Fruit fly (Drosophila melanogaster) whole organism, prepupa: ENCODE data around the gene Tmhs.

Source experiments
- CG11902 ChIP-seq: fragments of 200-800 bp; sonication (Bioruptor generic); optimal IDR thresholded peaks from 3 replicates; lab custom pipeline; 2016; ENCODE audit warnings: missing biosample characterization, missing genetic modification characterization
- CG32006 ChIP-seq: fragments of 200-800 bp; sonication (Bioruptor generic); optimal IDR thresholded peaks from 3 replicates; lab custom pipeline; 2017; ENCODE audit warnings: missing biosample characterization, mild to moderate bottlenecking, missing genetic modification characterization
- CG3919 ChIP-seq: fragments of 200-800 bp; sonication (Bioruptor generic); optimal IDR thresholded peaks from 3 replicates; lab custom pipeline; 2016; ENCODE audit warnings: missing biosample characterization, missing genetic modification characterization
- CG6854 ChIP-seq: fragments of 200-800 bp; sonication (Bioruptor generic); optimal IDR thresholded peaks from 2 replicates; lab custom pipeline; 2017; ENCODE audit warnings: missing biosample characterization, mild to moderate bottlenecking, missing genetic modification characterization
- Eip75B ChIP-seq: fragments of 200-800 bp; sonication (Bioruptor generic); optimal IDR thresholded peaks from 3 replicates; lab custom pipeline; 2016; ENCODE audit warnings: missing biosample characterization, missing genetic modification characterization
- Gug ChIP-seq: fragments of 200-800 bp; sonication (Bioruptor generic); IDR thresholded peaks from 2 replicates; pipeline ENCODE4 v1.3.6; 2022; ENCODE audit warnings: missing biosample characterization, missing genetic modification characterization
- Hr4 ChIP-seq: fragments of 200-800 bp; sonication (Bioruptor generic); optimal IDR thresholded peaks from 3 replicates; lab custom pipeline; 2016; ENCODE audit warnings: missing biosample characterization, missing genetic modification characterization
- Lpt ChIP-seq: fragments of 200-800 bp; sonication (Bioruptor generic); optimal IDR thresholded peaks from 3 replicates; lab custom pipeline; 2016; ENCODE audit warnings: missing biosample characterization, missing genetic modification characterization
- Met ChIP-seq: fragments of 200-800 bp; sonication (Bioruptor generic); optimal IDR thresholded peaks from 3 replicates; lab custom pipeline; 2016; ENCODE audit warnings: missing biosample characterization, missing genetic modification characterization
- OdsH ChIP-seq: fragments of 200-800 bp; sonication (Bioruptor generic); optimal IDR thresholded peaks from 3 replicates; lab custom pipeline; 2016; ENCODE audit warnings: missing biosample characterization, missing genetic modification characterization
- Sox15 ChIP-seq: fragments of 200-800 bp; sonication (Bioruptor generic); optimal IDR thresholded peaks from 3 replicates; lab custom pipeline; 2016; ENCODE audit warnings: missing biosample characterization, missing genetic modification characterization
- lz ChIP-seq: fragments of 200-800 bp; sonication (Bioruptor generic); optimal IDR thresholded peaks from 3 replicates; lab custom pipeline; 2016; ENCODE audit warnings: missing biosample characterization, missing genetic modification characterization
- salr ChIP-seq, 2 experiments: fragments of 200-800 bp; sonication (Bioruptor generic); optimal IDR thresholded peaks; 3 replicates each; lab custom pipeline; 2016 to 2018; ENCODE audit warnings: missing biosample characterization in 2 of 2, missing genetic modification characterization in 2 of 2, mild to moderate bottlenecking in 1 of 2
- spab ChIP-seq: fragments of 200-800 bp; sonication (Bioruptor generic); optimal IDR thresholded peaks from 2 replicates; lab custom pipeline; 2017; ENCODE audit warnings: missing biosample characterization, mild to moderate bottlenecking, missing genetic modification characterization, missing genetic modification reagents

DNA sequence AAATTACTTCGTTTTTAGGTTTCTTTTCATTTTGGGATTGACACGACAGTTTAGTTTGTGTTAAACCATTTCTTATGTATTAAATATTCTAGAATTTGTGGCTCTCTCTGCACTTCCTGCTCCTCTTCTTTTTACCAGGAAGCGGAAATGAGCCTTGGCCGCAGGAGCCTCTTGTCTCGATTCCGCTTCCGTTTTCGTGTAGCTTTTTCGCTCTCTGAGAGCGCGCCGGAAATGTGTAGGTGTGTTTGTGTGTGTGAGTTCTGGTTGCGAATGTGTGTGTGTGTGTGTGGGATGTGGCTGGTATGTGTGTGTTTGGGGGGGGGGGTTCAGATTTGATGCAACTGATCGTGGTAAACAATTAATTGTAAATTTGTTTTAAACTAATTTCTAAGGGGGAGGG is 25.9 kb upstream of the Tmhs start:
- TF ChIP-seq Lpt (GFP tag; lab: Kevin White, UChicago) (no peak), lz (GFP tag; lab: Kevin White, UChicago) (no peak), Sox15 (GFP tag; lab: Kevin White, UChicago) (no peak), spab (GFP tag; lab: Kevin White, UChicago) (peak; percentile 37), CG11902 (GFP tag; lab: Kevin White, UChicago) (no peak), Hr4 (no peak), CG6854 (GFP tag; lab: Kevin White, UChicago) (peak; percentile 81), salr (GFP tag; optimal IDR thresholded peaks at IDR 0.05; lab: Kevin White, UChicago) (no peak), Eip75B (GFP tag; lab: Kevin White, UChicago) (peak; percentile 13), OdsH (no peak), Met (GFP tag; lab: Kevin White, UChicago) (peak; percentile 19), CG32006 (no peak), Gug (GFP tag; lab: Robert Waterston, UW) (no peak), CG3919 (peak; percentile 70)
